Worm (Caenorhabditis elegans): Measurements from ENCODE around the gene agxt-1.

DNA sequence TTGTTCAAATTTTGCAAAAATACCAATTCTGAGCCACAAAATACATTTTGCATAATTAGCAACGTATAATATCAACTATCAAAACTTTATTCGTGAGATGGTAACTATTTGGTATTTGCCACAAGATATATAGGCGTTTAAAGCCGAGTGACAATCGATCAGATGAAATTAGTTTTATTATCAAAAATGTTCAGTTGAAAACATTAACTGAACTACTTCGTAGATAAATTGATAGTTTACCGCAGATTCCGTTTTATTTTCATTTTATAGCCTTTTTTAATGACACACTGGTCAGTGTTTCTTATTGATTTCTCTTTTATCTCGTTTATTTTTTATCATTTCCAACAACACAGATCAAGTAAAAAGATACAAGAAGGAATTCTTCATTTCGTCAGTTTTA lies 28.2 kb upstream of the agxt-1 start:
- TF ChIP-seq egl-27 (tag; optimal IDR thresholded peaks at IDR 0.05), result no peak
- no peak for TF ChIP-seq jun-1 (tag; optimal IDR thresholded peaks at IDR 0.05)

Measured in whole organism, L3 larva.